Fruit fly (Drosophila melanogaster): ENCODE measurements around the gene CG1105.

Gene CG1105

DNA sequence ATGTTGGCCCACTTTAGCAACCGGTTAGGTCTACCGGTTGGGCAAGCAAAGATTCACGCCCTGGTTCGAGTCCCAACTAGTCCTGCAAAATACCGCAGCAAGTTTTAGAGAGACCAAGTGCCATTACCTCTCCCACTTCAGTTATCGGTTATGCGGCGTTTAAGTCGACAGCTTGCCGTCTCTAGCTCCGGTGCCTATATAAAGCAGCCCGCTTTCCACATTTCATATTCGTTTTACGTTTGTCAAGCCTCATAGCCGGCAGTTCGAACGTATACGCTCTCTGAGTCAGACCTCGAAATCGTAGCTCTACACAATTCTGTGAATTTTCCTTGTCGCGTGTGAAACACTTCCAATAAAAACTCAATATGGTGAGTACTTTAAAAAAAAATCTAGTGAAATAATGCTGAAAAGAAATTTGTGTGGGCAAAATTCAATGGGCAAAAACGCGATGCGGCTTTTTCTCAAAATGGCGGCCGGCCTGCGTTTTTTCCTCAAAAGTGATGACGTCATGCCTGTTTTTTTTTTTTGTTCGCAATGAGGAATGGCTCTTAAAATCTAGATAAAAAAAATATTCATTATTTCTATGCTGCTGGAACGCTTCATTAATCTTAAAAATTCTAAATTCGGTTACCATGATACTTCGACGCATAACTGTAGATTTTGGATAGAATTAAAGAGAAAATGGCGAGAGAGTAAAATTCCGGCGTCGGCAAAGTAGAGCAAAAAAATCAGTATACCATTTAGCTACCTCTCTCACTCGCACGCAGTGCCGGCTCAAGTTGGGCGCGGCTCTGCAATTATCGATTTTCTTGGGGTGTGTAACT, 19.7 kb upstream of the CG1105 start, which contains the start of gene alphaTub84B (continued):
- TF ChIP-seq CG7745 (tag; optimal IDR thresholded peaks at IDR 0.05) = no peak
- no peak for TF ChIP-seq GATAe (GFP tag; conservative IDR thresholded peaks at IDR 0.05)
- no peak for TF ChIP-seq CG10565 (GFP tag; optimal IDR thresholded peaks at IDR 0.05)
- peak; percentile 64 for TF ChIP-seq CG2678 (tag; optimal IDR thresholded peaks at IDR 0.05)
- TF ChIP-seq CG7372 (GFP tag; IDR thresholded peaks at IDR 0.05) = no peak
- TF ChIP-seq amos (GFP tag; IDR thresholded peaks at IDR 0.05; ENCODE audit: partially characterized antibody) = peak; percentile 68
- peak; percentile 60 for TF ChIP-seq CG13287 (GFP tag; IDR thresholded peaks at IDR 0.05; ENCODE audit: partially characterized antibody)
- no peak for TF ChIP-seq CG18011 (GFP tag; optimal IDR thresholded peaks at IDR 0.05)
- peak; percentile 50 for TF ChIP-seq CG10267 (tag; optimal IDR thresholded peaks at IDR 0.05)
- TF ChIP-seq gro (GFP tag; optimal IDR thresholded peaks at IDR 0.05) = peak; percentile 89
- no peak for TF ChIP-seq sima (GFP tag; optimal IDR thresholded peaks at IDR 0.05)
- TF ChIP-seq Lpt (GFP tag; optimal IDR thresholded peaks at IDR 0.05) = no peak
- TF ChIP-seq HHEX (GFP tag; optimal IDR thresholded peaks at IDR 0.05) = peak; percentile 74
- no peak for TF ChIP-seq sisA (GFP tag; IDR thresholded peaks at IDR 0.05)
- peak; percentile 33 for TF ChIP-seq CG31365 (tag; optimal IDR thresholded peaks at IDR 0.05)
- no peak for TF ChIP-seq D (optimal IDR thresholded peaks at IDR 0.05)
- TF ChIP-seq D (GFP tag; optimal IDR thresholded peaks at IDR 0.05) = peak; percentile 48
- peak; percentile 47 for TF ChIP-seq CG5245 (GFP tag; optimal IDR thresholded peaks at IDR 0.05)
- peak; percentile 66 for TF ChIP-seq CG17829 (tag; optimal IDR thresholded peaks at IDR 0.05)
- no peak for TF ChIP-seq CG4617 (GFP tag; optimal IDR thresholded peaks at IDR 0.05; ENCODE audit: borderline replicate concordance)
- TF ChIP-seq MBD-R2 (GFP tag; IDR thresholded peaks at IDR 0.05) = peak; percentile 49
- TF ChIP-seq chif (GFP tag; optimal IDR thresholded peaks at IDR 0.05) = peak; percentile 34 to 41
- no peak for TF ChIP-seq usp (GFP tag; optimal IDR thresholded peaks at IDR 0.05)
- no peak for TF ChIP-seq CG2889 (GFP tag; IDR thresholded peaks at IDR 0.05)
- peak; percentile 26 for TF ChIP-seq Nf-YB (GFP tag; optimal IDR thresholded peaks at IDR 0.05)
- peak; percentile 63 for TF ChIP-seq dmrt99B (tag; optimal IDR thresholded peaks at IDR 0.05)
- TF ChIP-seq zen (tag; optimal IDR thresholded peaks at IDR 0.05) = peak; percentile 34
- peak; percentile 39; the same call in 1 of the 2 replicates for TF ChIP-seq sim (GFP tag; IDR thresholded peaks at IDR 0.05)
- TF ChIP-seq CG17361 (GFP tag; IDR thresholded peaks at IDR 0.05) = peak; percentile 40; the same call in 1 of the 3 replicates
- peak; percentile 63 for TF ChIP-seq CG3281 (GFP tag; optimal IDR thresholded peaks at IDR 0.05)
- 0 out of 3 replicates have a peak, but pooled peaks have one; percentile 41 for TF ChIP-seq hb (GFP tag; IDR thresholded peaks at IDR 0.05; ENCODE audit: partially characterized antibody)
- no peak for TF ChIP-seq CG31224 (GFP tag; IDR thresholded peaks at IDR 0.05)
- 0 out of 2 replicates have a peak, but pooled peaks have one; percentile 27 for TF ChIP-seq CG10321 (GFP tag; IDR thresholded peaks at IDR 0.05)
- peak; percentile 67 for TF ChIP-seq CG17328 (GFP tag; IDR thresholded peaks at IDR 0.05)
- TF ChIP-seq jumu (GFP tag; optimal IDR thresholded peaks at IDR 0.05) = peak; percentile 74
- TF ChIP-seq CG10431 (GFP tag; optimal IDR thresholded peaks at IDR 0.05) = peak; percentile 75
- TF ChIP-seq Camta (GFP tag; optimal IDR thresholded peaks at IDR 0.05) = peak; percentile 69
- TF ChIP-seq crp (GFP tag; optimal IDR thresholded peaks at IDR 0.05) = no peak
- peak; percentile 48 for TF ChIP-seq bab2 (GFP tag; optimal IDR thresholded peaks at IDR 0.05)
- TF ChIP-seq crol (GFP tag; IDR thresholded peaks at IDR 0.05) = no peak
- peak; percentile 68 for TF ChIP-seq CG4707 (GFP tag; optimal IDR thresholded peaks at IDR 0.05)
- TF ChIP-seq CG9727 (GFP tag; optimal IDR thresholded peaks at IDR 0.05) = peak; percentile 58
- peak; percentile 15; the same call in 2 of the 3 replicates for TF ChIP-seq Aef1 (GFP tag; IDR thresholded peaks at IDR 0.05)
- TF ChIP-seq fd102C (GFP tag; optimal IDR thresholded peaks at IDR 0.05) = peak; percentile 69
- TF ChIP-seq slbo (GFP tag; IDR thresholded peaks at IDR 0.05) = peak; percentile 67
- TF ChIP-seq CG11695 (GFP tag; IDR thresholded peaks at IDR 0.05) = no peak
- TF ChIP-seq CG7786 (GFP tag; optimal IDR thresholded peaks at IDR 0.05) = peak; percentile 54
- TF ChIP-seq Bdp1 (GFP tag; optimal IDR thresholded peaks at IDR 0.05) = peak; percentile 61
- TF ChIP-seq CG11696 (GFP tag; IDR thresholded peaks at IDR 0.05) = peak; percentile 28; the same call in 1 of the 2 replicates
